Worm (Caenorhabditis elegans): ENCODE measurements around the gene Y57G11C.1147.

Gene Y57G11C.1147

ce11 chrIV:14792602-14793232, 4.6 kb downstream of the Y57G11C.1147 start, which contains the start of gene gdi-1:
TSS of gene gdi-1 (minus strand) at chrIV:14792887.
- TF ChIP-seq nhr-23 (tag; optimal IDR thresholded peaks at IDR 0.05) (peak; percentile 4), nhr-67 (tag; optimal IDR thresholded peaks at IDR 0.05) (no peak), ama-1 (optimal IDR thresholded peaks at IDR 0.05) (peak; percentile 79)

ce11 chrIV:14790579-14790978, 6.7 kb downstream of the Y57G11C.1147 start:
- no peak for TF ChIP-seq lin-15B (tag; optimal IDR thresholded peaks at IDR 0.05)
- no peak for TF ChIP-seq ceh-82 (tag; optimal IDR thresholded peaks at IDR 0.05)
- TF ChIP-seq lsy-12 (tag; optimal IDR thresholded peaks at IDR 0.05) = peak; percentile 10
- TF ChIP-seq nhr-67 (tag; optimal IDR thresholded peaks at IDR 0.05) = no peak
- TF ChIP-seq ceh-28 (tag; optimal IDR thresholded peaks at IDR 0.05) = peak; percentile 28
- no peak for TF ChIP-seq nhr-12 (tag; optimal IDR thresholded peaks at IDR 0.05)
- peak; percentile 61 for TF ChIP-seq ama-1 (optimal IDR thresholded peaks at IDR 0.05)
- no peak for TF ChIP-seq egl-27 (tag; optimal IDR thresholded peaks at IDR 0.05)
- peak; percentile 6 for TF ChIP-seq ztf-4 (tag; optimal IDR thresholded peaks at IDR 0.05)
- no peak for TF ChIP-seq nhr-237 (tag; optimal IDR thresholded peaks at IDR 0.05)
- peak; percentile 19 for TF ChIP-seq nhr-43 (tag; optimal IDR thresholded peaks at IDR 0.05; ENCODE audit: poor library complexity, severe bottlenecking)
- TF ChIP-seq nhr-25 (tag; optimal IDR thresholded peaks at IDR 0.05) = peak; percentile 8
- TF ChIP-seq elt-2 (tag; optimal IDR thresholded peaks at IDR 0.05) = peak; percentile 23
- TF ChIP-seq mdl-1 (tag; optimal IDR thresholded peaks at IDR 0.05) = no peak
- TF ChIP-seq daf-12 (tag; optimal IDR thresholded peaks at IDR 0.05) = no peak
- TF ChIP-seq pha-4 (tag; optimal IDR thresholded peaks at IDR 0.05) = peak; percentile 16
- TF ChIP-seq sea-2 (GFP tag; optimal IDR thresholded peaks at IDR 0.05) = no peak

ce11 chrIV:14786374-14787136, 10.8 kb downstream of the Y57G11C.1147 start, which contains the start of gene melo-1:
TSS of gene melo-1 (plus strand) at chrIV:14787031.
- TF ChIP-seq lin-15B (tag; optimal IDR thresholded peaks at IDR 0.05) (peak; percentile 42), nhr-23 (tag; optimal IDR thresholded peaks at IDR 0.05) (peak; percentile 34), nfya-1 (tag; optimal IDR thresholded peaks at IDR 0.05; ENCODE audit: insufficient read depth) (peak; percentile 81), R02D3.7 (tag; optimal IDR thresholded peaks at IDR 0.05) (no peak), mdl-1 (tag; optimal IDR thresholded peaks at IDR 0.05) (no peak), elt-2 (tag; optimal IDR thresholded peaks at IDR 0.05) (peak; percentile 48), aly-2 (tag; optimal IDR thresholded peaks at IDR 0.05) (no peak), hmg-11 (tag; optimal IDR thresholded peaks at IDR 0.05) (peak; percentile 73), ceh-28 (tag; optimal IDR thresholded peaks at IDR 0.05) (peak; percentile 28), nhr-25 (tag; optimal IDR thresholded peaks at IDR 0.05) (peak; percentile 22), pqm-1 (tag; optimal IDR thresholded peaks at IDR 0.05) (peak; percentile 2), snpc-4 (tag; optimal IDR thresholded peaks at IDR 0.05) (peak; percentile 42), pha-4 (tag; optimal IDR thresholded peaks at IDR 0.05) (peak; percentile 76)

- TF ChIP-seq tbx-2 (tag; optimal IDR thresholded peaks at IDR 0.05) (no peak), nhr-25 (tag; optimal IDR thresholded peaks at IDR 0.05) (no peak), pqm-1 (tag; optimal IDR thresholded peaks at IDR 0.05) (no peak), daf-12 (tag; optimal IDR thresholded peaks at IDR 0.05) (no peak), egl-27 (tag; optimal IDR thresholded peaks at IDR 0.05) (no peak), ZK546.5 (tag; optimal IDR thresholded peaks at IDR 0.05) (no peak)
These were observed 12.8 kb downstream of the Y57G11C.1147 start, which contains the start of gene nlp-56 for ce11 chrIV:14784481-14784880. TSS of gene nlp-56 (minus strand) at chrIV:14784737.

ce11 chrIV:14782211-14782610, 15.1 kb downstream of the Y57G11C.1147 start, which contains the start of gene Y57G11C.1130:
TSS of gene Y57G11C.1130 (plus strand) at chrIV:14782511.
- TF ChIP-seq nhr-11 (tag; optimal IDR thresholded peaks at IDR 0.05) = no peak
- TF ChIP-seq fos-1 (tag; optimal IDR thresholded peaks at IDR 0.05) = no peak
- no peak for TF ChIP-seq nhr-76 (tag; optimal IDR thresholded peaks at IDR 0.05)
- TF ChIP-seq ztf-4 (tag; optimal IDR thresholded peaks at IDR 0.05) = no peak
- TF ChIP-seq mdl-1 (tag; optimal IDR thresholded peaks at IDR 0.05) = no peak
- no peak for TF ChIP-seq ceh-82 (tag; optimal IDR thresholded peaks at IDR 0.05)
- TF ChIP-seq zag-1 (tag; optimal IDR thresholded peaks at IDR 0.05) = no peak
- TF ChIP-seq tbx-2 (tag; optimal IDR thresholded peaks at IDR 0.05) = no peak
- TF ChIP-seq nhr-23 (tag; optimal IDR thresholded peaks at IDR 0.05) = no peak
- no peak for TF ChIP-seq hmg-11 (tag; optimal IDR thresholded peaks at IDR 0.05)
- no peak for TF ChIP-seq nhr-25 (tag; optimal IDR thresholded peaks at IDR 0.05)
- no peak for TF ChIP-seq fkh-10 (GFP tag; optimal IDR thresholded peaks at IDR 0.05)
- no peak for TF ChIP-seq egl-5 (tag; optimal IDR thresholded peaks at IDR 0.05)
- no peak for TF ChIP-seq lsy-12 (tag; optimal IDR thresholded peaks at IDR 0.05)
- TF ChIP-seq ceh-28 (tag; optimal IDR thresholded peaks at IDR 0.05) = no peak
- no peak for TF ChIP-seq unc-39 (tag; optimal IDR thresholded peaks at IDR 0.05)
- no peak for TF ChIP-seq skn-1 (tag; optimal IDR thresholded peaks at IDR 0.05)
